Worm (Caenorhabditis elegans) whole organism, mixed stage, embryonic: Measurements from ENCODE around the gene pid-5.

ENCODE experiments used
- blmp-1 ChIP-seq: fragments of 150-350 bp; optimal IDR thresholded peaks from 2 replicates; lab custom pipeline; 2014; ENCODE audit warnings: missing biosample characterization, missing genetic modification characterization
- ces-1 ChIP-seq: fragments of 150-350 bp; optimal IDR thresholded peaks from 2 replicates; lab custom pipeline; 2014; ENCODE audit warnings: missing biosample characterization, missing genetic modification reagents, missing genetic modification characterization
- mab-5 ChIP-seq: fragments of 150-350 bp; optimal IDR thresholded peaks from 2 replicates; lab custom pipeline; 2014; ENCODE audit warnings: missing biosample characterization, missing genetic modification characterization
- nhr-237 ChIP-seq: fragments of 150-350 bp; optimal IDR thresholded peaks from 2 replicates; lab custom pipeline; 2014; ENCODE audit warnings: missing biosample characterization, missing genetic modification characterization
- nhr-28 ChIP-seq: fragments of 150-350 bp; optimal IDR thresholded peaks from 2 replicates; lab custom pipeline; 2014; ENCODE audit warnings: missing biosample characterization, missing genetic modification characterization
- pha-4 ChIP-seq: fragments of 150-350 bp; optimal IDR thresholded peaks from 2 replicates; lab custom pipeline; 2018; ENCODE audit warnings: missing biosample characterization, missing genetic modification reagents, missing genetic modification characterization
- snpc-4 ChIP-seq: fragments of 150-350 bp; optimal IDR thresholded peaks from 2 replicates; lab custom pipeline; 2014; ENCODE audit warnings: missing biosample characterization, missing genetic modification characterization
- unc-120 ChIP-seq: sonication (generic microtip); optimal IDR thresholded peaks from 2 replicates; lab custom pipeline; 2017; ENCODE audit warnings: missing genetic modification characterization, missing compliant biosample characterization; ENCODE audit not compliant: poor library complexity, severe bottlenecking

ce11 chrV:4157291-4157690 is 18.4 kb upstream of the pid-5 start:
- TF ChIP-seq ces-1 (GFP tag; lab: Kevin White, UChicago): no peak
- TF ChIP-seq snpc-4: no peak
- no peak for TF ChIP-seq nhr-28 (tag; lab: Kevin White, UChicago)
- TF ChIP-seq nhr-237: no peak
- TF ChIP-seq blmp-1 (tag; lab: Kevin White, UChicago): no peak
- no peak for TF ChIP-seq pha-4 (tag; lab: Kevin White, UChicago)
- TF ChIP-seq unc-120 (tag; lab: Kevin White, UChicago): peak; percentile 85
- TF ChIP-seq mab-5: no peak
